Worm (Caenorhabditis elegans): ENCODE measurements around the gene Y73C8B.9.

Gene Y73C8B.9

ce11 chrV:3151862-3152261, 41.5 kb upstream of the Y73C8B.9 start, which contains the start of gene srab-6:
Gene srab-6, minus strand, starts transcription at chrV:3151962.
- TF ChIP-seq bed-3 (GFP tag; optimal IDR thresholded peaks at IDR 0.05) (no peak), blmp-1 (tag; optimal IDR thresholded peaks at IDR 0.05) (no peak), unc-62 (GFP tag; optimal IDR thresholded peaks at IDR 0.05) (no peak), elt-1 (tag; optimal IDR thresholded peaks at IDR 0.05; ENCODE audit: borderline replicate concordance, insufficient read depth) (no peak), unc-39 (tag; optimal IDR thresholded peaks at IDR 0.05) (no peak), ztf-11 (tag; optimal IDR thresholded peaks at IDR 0.05) (no peak), ham-2 (GFP tag; optimal IDR thresholded peaks at IDR 0.05) (no peak), lin-13 (tag; optimal IDR thresholded peaks at IDR 0.05) (no peak), mep-1 (tag; optimal IDR thresholded peaks at IDR 0.05) (no peak)

- no peak for TF ChIP-seq nhr-2 (tag; optimal IDR thresholded peaks at IDR 0.05)
- TF ChIP-seq ham-2 (GFP tag; optimal IDR thresholded peaks at IDR 0.05), result no peak
- no peak for TF ChIP-seq sem-2 (GFP tag; optimal IDR thresholded peaks at IDR 0.05)
- no peak for TF ChIP-seq ceh-39 (tag; optimal IDR thresholded peaks at IDR 0.05)
- no peak for TF ChIP-seq nhr-237 (tag; optimal IDR thresholded peaks at IDR 0.05)
- TF ChIP-seq ztf-11 (tag; optimal IDR thresholded peaks at IDR 0.05), result no peak
- no peak for TF ChIP-seq unc-62 (GFP tag; optimal IDR thresholded peaks at IDR 0.05)
- TF ChIP-seq M03D4.4 (tag; optimal IDR thresholded peaks at IDR 0.05), result no peak
- no peak for TF ChIP-seq elt-1 (tag; optimal IDR thresholded peaks at IDR 0.05; ENCODE audit: borderline replicate concordance, insufficient read depth)
- TF ChIP-seq lin-13 (tag; optimal IDR thresholded peaks at IDR 0.05), result no peak
- no peak for TF ChIP-seq nhr-76 (tag; optimal IDR thresholded peaks at IDR 0.05)
- TF ChIP-seq bed-3 (GFP tag; optimal IDR thresholded peaks at IDR 0.05), result no peak
- no peak for TF ChIP-seq mab-5 (tag; optimal IDR thresholded peaks at IDR 0.05)
Measured at ce11 chrV:3155072-3155471, 38.3 kb upstream of the Y73C8B.9 start, which contains the start of gene srab-7. Gene srab-7, minus strand, starts transcription at chrV:3155172.

- TF ChIP-seq ceh-43 (GFP tag; optimal IDR thresholded peaks at IDR 0.05), result no peak
- no peak for TF ChIP-seq unc-62 (GFP tag; optimal IDR thresholded peaks at IDR 0.05)
- no peak for TF ChIP-seq ceh-39 (tag; optimal IDR thresholded peaks at IDR 0.05)
- TF ChIP-seq ceh-83 (GFP tag; optimal IDR thresholded peaks at IDR 0.05), result no peak
- TF ChIP-seq bed-3 (GFP tag; optimal IDR thresholded peaks at IDR 0.05), result no peak
- no peak for TF ChIP-seq lsy-2 (tag; optimal IDR thresholded peaks at IDR 0.05)
- no peak for TF ChIP-seq cnd-1 (tag; optimal IDR thresholded peaks at IDR 0.05)
- no peak for TF ChIP-seq tbx-8 (GFP tag; optimal IDR thresholded peaks at IDR 0.05)
Measured at ce11 chrV:3156786-3157185, 36.6 kb upstream of the Y73C8B.9 start, which contains the start of gene exh-1. Gene exh-1, plus strand, starts transcription at chrV:3157086.

- TF ChIP-seq bed-3 (GFP tag; optimal IDR thresholded peaks at IDR 0.05), result no peak
- no peak for TF ChIP-seq pha-4 (tag; optimal IDR thresholded peaks at IDR 0.05)
- TF ChIP-seq zip-8 (tag; optimal IDR thresholded peaks at IDR 0.05), result no peak
- TF ChIP-seq cnd-1 (tag; optimal IDR thresholded peaks at IDR 0.05), result no peak
- no peak for TF ChIP-seq unc-62 (GFP tag; optimal IDR thresholded peaks at IDR 0.05)
- TF ChIP-seq M03D4.4 (tag; optimal IDR thresholded peaks at IDR 0.05), result no peak
- no peak for TF ChIP-seq nhr-237 (tag; optimal IDR thresholded peaks at IDR 0.05)
- TF ChIP-seq tbx-8 (GFP tag; optimal IDR thresholded peaks at IDR 0.05), result no peak
- no peak for TF ChIP-seq snpc-4 (tag; optimal IDR thresholded peaks at IDR 0.05)
- no peak for TF ChIP-seq nhr-76 (tag; optimal IDR thresholded peaks at IDR 0.05)
- TF ChIP-seq elt-1 (tag; optimal IDR thresholded peaks at IDR 0.05; ENCODE audit: borderline replicate concordance, insufficient read depth), result no peak
- no peak for TF ChIP-seq hlh-1 (tag; optimal IDR thresholded peaks at IDR 0.05)
- TF ChIP-seq mep-1 (tag; optimal IDR thresholded peaks at IDR 0.05), result no peak
Measured at ce11 chrV:3158379-3158778, 35.0 kb upstream of the Y73C8B.9 start.

- TF ChIP-seq elt-1 (tag; optimal IDR thresholded peaks at IDR 0.05; ENCODE audit: borderline replicate concordance, insufficient read depth) (no peak), ces-1 (GFP tag; optimal IDR thresholded peaks at IDR 0.05) (no peak), nhr-2 (tag; optimal IDR thresholded peaks at IDR 0.05) (no peak), M03D4.4 (tag; optimal IDR thresholded peaks at IDR 0.05) (no peak), lin-32 (GFP tag; optimal IDR thresholded peaks at IDR 0.05) (no peak)
Measured at ce11 chrV:3159252-3159651, 34.1 kb upstream of the Y73C8B.9 start, which contains the start of gene C36C5.12. Gene C36C5.12, minus strand, starts transcription at chrV:3159352.

ce11 chrV:3162299-3162698, 31.1 kb upstream of the Y73C8B.9 start:
- TF ChIP-seq elt-1 (tag; optimal IDR thresholded peaks at IDR 0.05; ENCODE audit: borderline replicate concordance, insufficient read depth) (no peak), blmp-1 (tag; optimal IDR thresholded peaks at IDR 0.05) (no peak), mab-5 (tag; optimal IDR thresholded peaks at IDR 0.05) (no peak), ceh-43 (GFP tag; optimal IDR thresholded peaks at IDR 0.05) (no peak), lin-32 (GFP tag; optimal IDR thresholded peaks at IDR 0.05) (no peak), nhr-28 (tag; optimal IDR thresholded peaks at IDR 0.05) (no peak), snpc-4 (tag; optimal IDR thresholded peaks at IDR 0.05) (no peak), ceh-39 (tag; optimal IDR thresholded peaks at IDR 0.05) (no peak), pha-4 (tag; optimal IDR thresholded peaks at IDR 0.05) (no peak), mls-2 (tag; optimal IDR thresholded peaks at IDR 0.05) (no peak)
